Worm (Caenorhabditis elegans): Measurements from ENCODE around the gene F59E12.15.
A peak's percentile ranks its signal among the peaks of the same experiment; 100 is the strongest.

Gene F59E12.15

ce11 chrII:5661735-5662177, 33.6 kb upstream of the F59E12.15 start (continued):
- TF ChIP-seq Y55F3AM.14 (GFP tag; optimal IDR thresholded peaks at IDR 0.05): peak; percentile 95
- TF ChIP-seq sem-4 (tag; optimal IDR thresholded peaks at IDR 0.05): peak; percentile 61
- no peak for TF ChIP-seq R02D3.7 (tag; optimal IDR thresholded peaks at IDR 0.05)

- TF ChIP-seq nhr-25 (tag; optimal IDR thresholded peaks at IDR 0.05) (peak; percentile 51), mab-5 (tag; optimal IDR thresholded peaks at IDR 0.05) (peak; percentile 34), egl-27 (tag; optimal IDR thresholded peaks at IDR 0.05) (peak; percentile 81), unc-39 (tag; optimal IDR thresholded peaks at IDR 0.05) (peak; percentile 8), lsy-2 (tag; optimal IDR thresholded peaks at IDR 0.05) (peak; percentile 78 to 88), ceh-16 (tag; optimal IDR thresholded peaks at IDR 0.05) (peak; percentile 81), ztf-1 (GFP tag; conservative IDR thresholded peaks at IDR 0.05) (no peak), Y55F3AM.14 (GFP tag; optimal IDR thresholded peaks at IDR 0.05) (peak; percentile 6), unc-55 (GFP tag; optimal IDR thresholded peaks at IDR 0.05) (peak; percentile 78), gmeb-1 (tag; optimal IDR thresholded peaks at IDR 0.05) (peak; percentile 57), nhr-237 (tag; optimal IDR thresholded peaks at IDR 0.05) (peak; percentile 54), nhr-12 (tag; optimal IDR thresholded peaks at IDR 0.05) (no peak), aly-2 (tag; optimal IDR thresholded peaks at IDR 0.05) (no peak), nhr-21 (tag; optimal IDR thresholded peaks at IDR 0.05) (peak; percentile 78), nhr-6 (tag; optimal IDR thresholded peaks at IDR 0.05) (peak; percentile 68), ama-1 (optimal IDR thresholded peaks at IDR 0.05) (peak; percentile 100), ceh-82 (tag; optimal IDR thresholded peaks at IDR 0.05) (peak; percentile 9), fos-1 (tag; optimal IDR thresholded peaks at IDR 0.05) (peak; percentile 53), crh-2 (tag; optimal IDR thresholded peaks at IDR 0.05) (peak; percentile 80), zag-1 (tag; optimal IDR thresholded peaks at IDR 0.05) (peak; percentile 61), R02D3.7 (tag; optimal IDR thresholded peaks at IDR 0.05) (no peak), lin-11 (tag; optimal IDR thresholded peaks at IDR 0.05) (peak; percentile 89), nhr-77 (tag; optimal IDR thresholded peaks at IDR 0.05) (no peak), ztf-11 (tag; optimal IDR thresholded peaks at IDR 0.05) (no peak), ZK546.5 (tag; optimal IDR thresholded peaks at IDR 0.05) (peak; percentile 3), mdl-1 (tag; optimal IDR thresholded peaks at IDR 0.05) (peak; percentile 57 to 73), nhr-129 (tag; optimal IDR thresholded peaks at IDR 0.05) (peak; percentile 62), dmd-4 (tag; optimal IDR thresholded peaks at IDR 0.05) (no peak), lin-39 (tag; optimal IDR thresholded peaks at IDR 0.05) (no peak), nhr-11 (tag; optimal IDR thresholded peaks at IDR 0.05) (no peak), blmp-1 (tag; optimal IDR thresholded peaks at IDR 0.05; ENCODE audit: insufficient read depth) (peak; percentile 20), mbf-1 (tag; optimal IDR thresholded peaks at IDR 0.05) (no peak), peb-1 (tag; optimal IDR thresholded peaks at IDR 0.05) (no peak), C34F6.9 (tag; optimal IDR thresholded peaks at IDR 0.05) (peak; percentile 50), snpc-4 (tag; optimal IDR thresholded peaks at IDR 0.05) (no peak), lin-13 (GFP tag; optimal IDR thresholded peaks at IDR 0.05) (peak; percentile 81), unc-62 (GFP tag; optimal IDR thresholded peaks at IDR 0.05) (no peak), alr-1 (tag; optimal IDR thresholded peaks at IDR 0.05) (no peak), F13H6.1 (tag; optimal IDR thresholded peaks at IDR 0.05) (peak; percentile 85), skn-1 (tag; optimal IDR thresholded peaks at IDR 0.05) (no peak), ztf-4 (tag; optimal IDR thresholded peaks at IDR 0.05) (peak; percentile 73), elt-3 (tag; optimal IDR thresholded peaks at IDR 0.05) (no peak), nhr-23 (tag; optimal IDR thresholded peaks at IDR 0.05) (no peak), sma-3 (GFP tag; optimal IDR thresholded peaks at IDR 0.05) (peak; percentile 81), elt-1 (tag; optimal IDR thresholded peaks at IDR 0.05) (no peak), nhr-10 (tag; optimal IDR thresholded peaks at IDR 0.05) (peak; percentile 72), sma-9 (GFP tag; optimal IDR thresholded peaks at IDR 0.05) (peak; percentile 75), sma-9 (tag; optimal IDR thresholded peaks at IDR 0.05) (no peak), sem-4 (tag; optimal IDR thresholded peaks at IDR 0.05) (peak; percentile 67)
Observed at ce11 chrII:5660736-5661734, 32.9 kb upstream of the F59E12.15 start, which contains the start of the genes ift-43 and mdt-26. Gene ift-43 (minus strand): TSS chrII:5660786. Gene mdt-26 (plus strand): TSS chrII:5661181.

Measured in whole organism, L2 larva.